Fruit fly (Drosophila melanogaster) whole organism, embryonic: ENCODE data around the gene ninaC.
A peak's percentile ranks its signal among the peaks of the same experiment; 100 is the strongest.

ENCODE experiments used
- Adf1 ChIP-seq: fragments of 200-800 bp; sonication (Bioruptor generic); IDR thresholded peaks from 2 replicates; pipeline ENCODE4 v1.3.6; 2022; ENCODE audit warnings: missing biosample characterization, missing genetic modification characterization
- Antp ChIP-seq: fragments of 200-800 bp; sonication (Bioruptor generic); optimal IDR thresholded peaks from 3 replicates; lab custom pipeline; 2016; ENCODE audit warnings: missing biosample characterization, missing genetic modification characterization
- Atf-2 ChIP-seq: fragments of 200-800 bp; sonication (Bioruptor generic); optimal IDR thresholded peaks from 2 replicates; lab custom pipeline; 2016; ENCODE audit warnings: missing biosample characterization, missing genetic modification characterization
- Awh ChIP-seq: fragments of 200-800 bp; sonication (Bioruptor generic); IDR thresholded peaks from 2 replicates; pipeline ENCODE4, ENCODE4 v1.3.6; 2022; ENCODE audit warnings: missing biosample characterization, missing genetic modification characterization
- CG10565 ChIP-seq: fragments of 200-800 bp; sonication (Bioruptor generic); optimal IDR thresholded peaks from 3 replicates; lab custom pipeline; 2016; ENCODE audit warnings: missing biosample characterization, mild to moderate bottlenecking, missing genetic modification characterization
- CG10654 ChIP-seq: fragments of 200-800 bp; sonication (Bioruptor generic); optimal IDR thresholded peaks from 2 replicates; lab custom pipeline; 2016; ENCODE audit warnings: missing biosample characterization, missing genetic modification characterization
- CG13287 ChIP-seq: fragments of 200-800 bp; sonication (Bioruptor generic); IDR thresholded peaks from 2 replicates; pipeline ENCODE4 v1.3.6; 2022; ENCODE audit warnings: missing biosample characterization, missing genetic modification characterization; ENCODE audit not compliant: partially characterized antibody
- CG13624 ChIP-seq: fragments of 200-800 bp; sonication (Bioruptor generic); optimal IDR thresholded peaks from 2 replicates; lab custom pipeline; 2016; ENCODE audit warnings: missing biosample characterization, missing genetic modification characterization
- CG13775 ChIP-seq: fragments of 200-800 bp; sonication (Bioruptor generic); optimal IDR thresholded peaks from 3 replicates; lab custom pipeline; 2017; ENCODE audit warnings: missing biosample characterization, mild to moderate bottlenecking, missing genetic modification characterization
- CG14965 ChIP-seq: fragments of 200-800 bp; sonication (Bioruptor generic); optimal IDR thresholded peaks from 2 replicates; lab custom pipeline; 2016; ENCODE audit warnings: missing biosample characterization, missing genetic modification characterization, borderline replicate concordance
- CG15011 ChIP-seq: fragments of 200-800 bp; sonication (Bioruptor generic); optimal IDR thresholded peaks from 3 replicates; lab custom pipeline; 2018; ENCODE audit warnings: missing biosample characterization, mild to moderate bottlenecking, missing genetic modification characterization
- CG15514 ChIP-seq: fragments of 200-800 bp; sonication (Bioruptor generic); optimal IDR thresholded peaks from 3 replicates; lab custom pipeline; 2017; ENCODE audit warnings: missing biosample characterization, missing genetic modification characterization, mild to moderate bottlenecking, moderate library complexity, missing genetic modification reagents
- CG1603 ChIP-seq: fragments of 200-800 bp; sonication (Bioruptor generic); optimal IDR thresholded peaks from 2 replicates; lab custom pipeline; 2019; ENCODE audit warnings: missing biosample characterization, mild to moderate bottlenecking, missing genetic modification characterization, moderate library complexity
- CG16815 ChIP-seq: fragments of 200-800 bp; sonication (Bioruptor generic); optimal IDR thresholded peaks from 3 replicates; lab custom pipeline; 2017; ENCODE audit warnings: missing biosample characterization, mild to moderate bottlenecking, missing genetic modification characterization
- CG17361 ChIP-seq: fragments of 200-800 bp; sonication (Bioruptor generic); IDR thresholded peaks from 3 replicates; pipeline ENCODE4 v1.3.6; 2022; ENCODE audit warnings: missing biosample characterization, missing genetic modification characterization
- CG18011 ChIP-seq: fragments of 200-800 bp; sonication (Bioruptor generic); optimal IDR thresholded peaks from 2 replicates; lab custom pipeline; 2017; ENCODE audit warnings: missing biosample characterization, missing genetic modification characterization, mild to moderate bottlenecking, moderate library complexity, missing genotype
- CG2116 ChIP-seq: fragments of 200-800 bp; sonication (Bioruptor generic); optimal IDR thresholded peaks from 3 replicates; lab custom pipeline; 2018; ENCODE audit warnings: missing biosample characterization, mild to moderate bottlenecking, missing genetic modification characterization
- CG2129 ChIP-seq: fragments of 200-800 bp; sonication (Bioruptor generic); IDR thresholded peaks from 2 replicates; pipeline ENCODE4 v1.3.6; 2022; ENCODE audit warnings: missing biosample characterization, missing genetic modification characterization; ENCODE audit not compliant: partially characterized antibody
- CG32772 ChIP-seq: fragments of 200-800 bp; sonication (Bioruptor generic); IDR thresholded peaks from 2 replicates; pipeline ENCODE4 v1.3.6; 2022; ENCODE audit warnings: missing biosample characterization, missing genetic modification characterization
- CG34376 ChIP-seq: fragments of 200-800 bp; sonication (Bioruptor generic); optimal IDR thresholded peaks from 2 replicates; lab custom pipeline; 2018; ENCODE audit warnings: missing biosample characterization, mild to moderate bottlenecking, missing genetic modification characterization
- CG6175 ChIP-seq: fragments of 200-800 bp; sonication (Bioruptor generic); IDR thresholded peaks from 3 replicates; pipeline ENCODE4 v1.3.6; 2022; ENCODE audit warnings: missing biosample characterization, missing genetic modification characterization
- CG8924 ChIP-seq: fragments of 200-800 bp; optimal IDR thresholded peaks from 3 replicates; lab custom pipeline; 2019; ENCODE audit warnings: missing biosample characterization, mild to moderate bottlenecking, missing genetic modification characterization, moderate library complexity
- CG9437 ChIP-seq: fragments of 200-800 bp; sonication (Bioruptor generic); optimal IDR thresholded peaks from 2 replicates; lab custom pipeline; 2018; ENCODE audit warnings: missing biosample characterization, mild to moderate bottlenecking, missing genetic modification characterization
- Dek ChIP-seq: fragments of 200-800 bp; sonication (Bioruptor generic); optimal IDR thresholded peaks from 3 replicates; lab custom pipeline; 2019; ENCODE audit warnings: missing biosample characterization, mild to moderate bottlenecking, missing genetic modification characterization, moderate library complexity
- Doc3 ChIP-seq: fragments of 200-800 bp; sonication (Bioruptor generic); IDR thresholded peaks from 3 replicates; pipeline ENCODE4 v1.3.6; 2022; ENCODE audit warnings: missing biosample characterization, missing genetic modification characterization; ENCODE audit not compliant: partially characterized antibody
- Fer3 ChIP-seq: fragments of 200-800 bp; sonication (Bioruptor generic); optimal IDR thresholded peaks from 2 replicates; lab custom pipeline; 2018; ENCODE audit warnings: missing biosample characterization, mild to moderate bottlenecking, missing genetic modification characterization, moderate library complexity
- Gug ChIP-seq: fragments of 200-800 bp; sonication (Bioruptor generic); IDR thresholded peaks from 4 replicates; pipeline ENCODE4 v1.3.6; 2022; ENCODE audit warnings: missing biosample characterization, missing genetic modification characterization
- Hsf ChIP-seq: fragments of 200-800 bp; sonication (Bioruptor generic); optimal IDR thresholded peaks from 3 replicates; lab custom pipeline; 2016; ENCODE audit warnings: missing biosample characterization, missing genetic modification characterization
- Scr ChIP-seq: fragments of 200-800 bp; sonication (Bioruptor generic); IDR thresholded peaks from 2 replicates; pipeline ENCODE4 v1.3.6; 2022; ENCODE audit warnings: missing biosample characterization, missing genetic modification characterization; ENCODE audit not compliant: partially characterized antibody
- Sry-β ChIP-seq: fragments of 200-800 bp; sonication (Bioruptor generic); optimal IDR thresholded peaks from 2 replicates; lab custom pipeline; 2018; ENCODE audit warnings: missing biosample characterization, mild to moderate bottlenecking, missing genetic modification characterization, moderate library complexity
- Xbp1 ChIP-seq: fragments of 200-800 bp; sonication (Bioruptor generic); optimal IDR thresholded peaks from 3 replicates; lab custom pipeline; 2016; ENCODE audit warnings: missing biosample characterization, mild to moderate bottlenecking, missing genetic modification characterization
- az2 ChIP-seq: fragments of 200-800 bp; sonication (Bioruptor generic); optimal IDR thresholded peaks from 3 replicates; lab custom pipeline; 2016; ENCODE audit warnings: missing biosample characterization, missing genetic modification characterization
- corto ChIP-seq: fragments of 200-800 bp; sonication (Bioruptor generic); optimal IDR thresholded peaks from 2 replicates; lab custom pipeline; 2016; ENCODE audit warnings: missing biosample characterization, mild to moderate bottlenecking, missing genetic modification characterization, moderate library complexity
- dati ChIP-seq: fragments of 200-800 bp; sonication (Bioruptor generic); IDR thresholded peaks from 2 replicates; pipeline ENCODE4 v1.3.6; 2022; ENCODE audit warnings: missing biosample characterization, missing genetic modification characterization
- dmrt11E ChIP-seq: fragments of 200-800 bp; sonication (Bioruptor generic); optimal IDR thresholded peaks from 3 replicates; lab custom pipeline; 2018; ENCODE audit warnings: missing biosample characterization, mild to moderate bottlenecking, missing genetic modification characterization, moderate library complexity
- fd3F ChIP-seq: fragments of 200-800 bp; sonication (Bioruptor generic); optimal IDR thresholded peaks from 2 replicates; lab custom pipeline; 2018; ENCODE audit warnings: missing biosample characterization, mild to moderate bottlenecking, missing genetic modification characterization, moderate library complexity
- fru ChIP-seq: fragments of >200 bp; optimal IDR thresholded peaks from 2 replicates; lab custom pipeline; 2017
- ftz-f1 ChIP-seq: fragments of 200-800 bp; sonication (Bioruptor generic); optimal IDR thresholded peaks from 2 replicates; lab custom pipeline; 2016; ENCODE audit warnings: missing biosample characterization, missing genetic modification characterization
- gem ChIP-seq: fragments of 200-800 bp; sonication (Bioruptor generic); optimal IDR thresholded peaks from 2 replicates; lab custom pipeline; 2019; ENCODE audit warnings: missing biosample characterization, mild to moderate bottlenecking, missing genetic modification characterization, moderate library complexity
- gt ChIP-seq: fragments of 200-800 bp; sonication (Bioruptor generic); IDR thresholded peaks from 2 replicates; pipeline ENCODE4 v1.3.6; 2022; ENCODE audit warnings: missing biosample characterization, missing genetic modification characterization
- h ChIP-seq: fragments of >200 bp; optimal IDR thresholded peaks from 2 replicates; lab custom pipeline; 2017
- hth ChIP-seq: fragments of >200 bp; optimal IDR thresholded peaks from 2 replicates; lab custom pipeline; 2017; ENCODE audit warnings: inconsistent platforms
- nom ChIP-seq: fragments of 200-800 bp; sonication (Bioruptor generic); optimal IDR thresholded peaks from 2 replicates; lab custom pipeline; 2017; ENCODE audit warnings: missing biosample characterization, missing genetic modification characterization, mild to moderate bottlenecking, moderate library complexity, missing genetic modification reagents
- otp ChIP-seq: fragments of 200-800 bp; sonication (Bioruptor generic); IDR thresholded peaks from 3 replicates; pipeline ENCODE4, ENCODE4 v1.3.6; 2022; ENCODE audit warnings: missing biosample characterization, missing genetic modification characterization
- pb ChIP-seq: fragments of 200-800 bp; sonication (Bioruptor generic); optimal IDR thresholded peaks from 3 replicates; lab custom pipeline; 2016; ENCODE audit warnings: missing biosample characterization, missing genetic modification characterization
- pzg ChIP-seq: fragments of 200-800 bp; sonication (Bioruptor generic); optimal IDR thresholded peaks from 3 replicates; lab custom pipeline; 2018; ENCODE audit warnings: missing biosample characterization, mild to moderate bottlenecking, missing genetic modification characterization, moderate library complexity
- seq ChIP-seq: fragments of 200-800 bp; sonication (Bioruptor generic); IDR thresholded peaks from 2 replicates; pipeline ENCODE4 v1.3.6; 2022; ENCODE audit warnings: missing biosample characterization, missing genetic modification characterization
- vnd ChIP-seq: fragments of 200-800 bp; sonication (Bioruptor generic); IDR thresholded peaks from 3 replicates; pipeline ENCODE4 v1.3.6; 2022; ENCODE audit warnings: missing biosample characterization, missing genetic modification characterization; ENCODE audit not compliant: partially characterized antibody
- yki ChIP-seq: fragments of >200 bp; optimal IDR thresholded peaks from 3 replicates; lab custom pipeline; 2018

ninaC gene

dm6 chr2L:7332780-7333179, 44.7 kb upstream of the ninaC start (continued):
- TF ChIP-seq Doc3 (GFP tag; lab: Robert Waterston, UW) (no peak), hth (lab: Kevin White, UChicago) (no peak), CG10654 (GFP tag; lab: Kevin White, UChicago) (no peak), corto (no peak), otp (GFP tag; lab: Robert Waterston, UW) (peak; percentile 7; the same call in 1 of the 3 replicates), CG10565 (no peak), CG2116 (GFP tag; lab: Kevin White, UChicago) (no peak), CG13775 (GFP tag; lab: Kevin White, UChicago) (no peak), CG1603 (tag; lab: Kevin White, UChicago) (peak; percentile 33), CG16815 (no peak), vnd (no peak)

- TF ChIP-seq CG6175 (GFP tag; lab: Robert Waterston, UW) (no peak; the same call in 2 of the 3 replicates), CG13624 (peak; percentile 11), Dek (tag; lab: Kevin White, UChicago) (peak; percentile 69), pzg (GFP tag; lab: Kevin White, UChicago) (no peak), fru (lab: Kevin White, UChicago) (no peak), CG32772 (no peak), fd3F (no peak), Awh (GFP tag; lab: Robert Waterston, UW) (no peak), seq (GFP tag; lab: Robert Waterston, UW) (no peak), CG13287 (GFP tag; lab: Robert Waterston, UW) (no peak), Antp (GFP tag; lab: Kevin White, UChicago) (peak; percentile 33), CG9437 (GFP tag; lab: Kevin White, UChicago) (peak; percentile 90), dati (no peak), Scr (GFP tag; lab: Robert Waterston, UW) (no peak), CG34376 (GFP tag; lab: Kevin White, UChicago) (no peak), ftz-f1 (GFP tag; lab: Kevin White, UChicago) (no peak), Sry-β (GFP tag; lab: Kevin White, UChicago) (no peak), CG14965 (no peak), CG15011 (peak; percentile 35), CG18011 (GFP tag; lab: Kevin White, UChicago) (peak; percentile 29), nom (no peak), Hsf (GFP tag; lab: Kevin White, UChicago) (peak; percentile 30), CG15514 (GFP tag; lab: Kevin White, UChicago) (no peak), dmrt11E (peak; percentile 78), CG8924 (peak; percentile 84), gem (tag; lab: Kevin White, UChicago) (peak; percentile 87), gt (GFP tag; lab: Robert Waterston, UW) (no peak), yki (no peak), CG17361 (peak; percentile 85), h (no peak), pb (GFP tag; lab: Kevin White, UChicago) (peak; percentile 33), Gug (GFP tag; lab: Robert Waterston, UW) (peak; percentile 30; the same call in 1 of the 4 replicates), Atf-2 (GFP tag; lab: Kevin White, UChicago) (peak; percentile 29), az2 (GFP tag; lab: Kevin White, UChicago) (peak; percentile 73), Xbp1 (GFP tag; lab: Kevin White, UChicago) (peak; percentile 58), Fer3 (tag; lab: Kevin White, UChicago) (no peak), CG2129 (GFP tag; lab: Robert Waterston, UW) (no peak), Adf1 (GFP tag; lab: Robert Waterston, UW) (peak; percentile 83)
Observed at dm6 chr2L:7333184-7334025, 44.1 kb upstream of the ninaC start, which contains the start of gene Wnt6. Wnt6 (plus strand) TSS chr2L:7333714.
